Worm (Caenorhabditis elegans): Measurements from ENCODE around the gene srbc-17.

DNA sequence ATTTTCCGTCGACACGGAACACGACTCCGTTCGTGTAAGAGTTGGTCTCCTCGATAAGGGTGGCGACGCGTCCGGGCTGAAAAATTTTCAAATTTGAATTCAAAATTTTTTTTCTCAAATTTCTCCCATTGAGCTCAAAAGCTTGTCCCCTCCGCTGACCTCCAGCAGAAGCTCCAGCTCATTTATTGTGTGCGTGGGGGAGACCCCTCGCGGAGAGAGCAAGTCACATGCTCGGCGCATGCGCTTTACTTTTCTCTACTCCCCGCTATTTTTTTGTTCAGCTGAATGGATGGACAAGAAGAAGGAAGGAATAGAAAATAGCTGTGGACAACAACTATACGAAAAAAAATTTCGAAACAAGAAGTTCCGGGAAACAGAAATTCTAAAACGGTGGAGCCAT lies 44.0 kb upstream of the srbc-17 start:
- no peak for TF ChIP-seq snpc-4 (tag; optimal IDR thresholded peaks at IDR 0.05)
- TF ChIP-seq nhr-23 (tag; optimal IDR thresholded peaks at IDR 0.05) = no peak
- TF ChIP-seq lin-13 (GFP tag; optimal IDR thresholded peaks at IDR 0.05) = peak; percentile 50
- TF ChIP-seq sma-3 (GFP tag; optimal IDR thresholded peaks at IDR 0.05) = no peak

Measured in whole organism, L2 larva.